Worm (Caenorhabditis elegans): Measurements from ENCODE around the gene F25E5.9.

The F25E5.9 gene

DNA sequence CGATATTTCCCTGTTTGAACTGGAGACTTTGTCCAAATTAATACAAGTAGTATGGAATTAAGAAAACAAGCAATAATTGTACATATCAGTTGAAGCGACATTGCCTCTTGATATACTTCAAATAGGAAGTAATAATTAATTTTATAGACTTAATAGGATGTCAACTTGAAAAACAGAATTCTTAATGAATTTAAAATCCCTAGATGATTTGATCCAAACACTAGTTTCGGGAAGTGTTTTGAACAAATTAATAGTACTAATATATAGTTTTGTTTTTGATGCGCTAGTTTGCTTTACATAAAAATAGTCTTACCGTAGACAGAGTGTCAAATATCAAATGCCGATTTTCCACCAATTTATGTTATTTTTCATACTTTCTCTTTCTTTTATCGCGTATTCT, 40.7 kb upstream of the F25E5.9 start, which contains the start of gene str-190:
str-190 (minus strand) TSS at position 101 of the 400 bp plus-strand sequence.
- no peak for TF ChIP-seq unc-62 (GFP tag; optimal IDR thresholded peaks at IDR 0.05)
- no peak for TF ChIP-seq xnd-1 (tag; optimal IDR thresholded peaks at IDR 0.05)
- TF ChIP-seq ztf-3 (GFP tag; optimal IDR thresholded peaks at IDR 0.05), result no peak
- no peak for TF ChIP-seq lsl-1 (GFP tag; optimal IDR thresholded peaks at IDR 0.05)
- no peak for TF ChIP-seq F49E8.2 (tag; optimal IDR thresholded peaks at IDR 0.05; ENCODE audit: insufficient read depth)
- no peak for TF ChIP-seq rpc-1 (optimal IDR thresholded peaks at IDR 0.05)
- TF ChIP-seq rpc-1 (tag; optimal IDR thresholded peaks at IDR 0.05), result no peak
- TF ChIP-seq Y95B8A.8 (GFP tag; IDR thresholded peaks at IDR 0.05), result no peak
- no peak for TF ChIP-seq hrde-1 (tag; optimal IDR thresholded peaks at IDR 0.05; ENCODE audit: borderline replicate concordance)
- no peak for TF ChIP-seq nfya-1 (tag; optimal IDR thresholded peaks at IDR 0.05; ENCODE audit: borderline replicate concordance, insufficient read depth)

DNA sequence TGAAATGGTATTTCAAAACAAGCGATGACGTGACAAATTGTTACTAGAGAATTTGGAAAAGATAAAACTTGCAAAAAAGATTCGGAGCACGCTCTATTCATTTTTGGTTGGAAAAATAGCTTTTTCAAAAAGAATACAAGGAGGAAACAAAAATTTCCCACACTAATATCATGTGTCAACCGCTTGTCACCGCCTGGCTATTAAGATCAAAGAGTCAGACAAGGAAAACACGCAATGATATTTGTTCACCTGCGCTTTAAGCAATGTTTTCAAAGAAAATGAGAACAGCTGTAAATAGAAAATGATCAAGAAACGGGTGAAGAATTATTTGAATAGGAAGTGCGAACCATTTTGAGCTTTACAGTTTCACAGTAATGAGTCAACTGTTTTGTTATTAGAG, 39.0 kb upstream of the F25E5.9 start, which contains the start of gene srh-125:
srh-125 (minus strand) TSS at position 101 of the 400 bp plus-strand sequence.
- TF ChIP-seq mes-4 (tag; optimal IDR thresholded peaks at IDR 0.05) (no peak), egl-18 (GFP tag; IDR thresholded peaks at IDR 0.05) (no peak), ceh-79 (tag; optimal IDR thresholded peaks at IDR 0.05) (no peak), F33H1.4 (GFP tag; IDR thresholded peaks at IDR 0.05) (no peak), let-526 (GFP tag; IDR thresholded peaks at IDR 0.05) (no peak), B0019.2 (GFP tag; conservative IDR thresholded peaks at IDR 0.05) (no peak), hlh-12 (tag; optimal IDR thresholded peaks at IDR 0.05) (no peak)

ce11 chrV:7472815-7473214, 35.1 kb upstream of the F25E5.9 start, which contains the start of gene str-28:
Gene str-28, minus strand, starts transcription at chrV:7472915.
- no peak for TF ChIP-seq lsl-1 (GFP tag; optimal IDR thresholded peaks at IDR 0.05)
- TF ChIP-seq bed-1 (GFP tag; IDR thresholded peaks at IDR 0.05), result no peak
- TF ChIP-seq madf-3 (GFP tag; IDR thresholded peaks at IDR 0.05), result no peak
- no peak for TF ChIP-seq Y53F4B.3 (GFP tag; IDR thresholded peaks at IDR 0.05)

ce11 chrV:7465509-7465908, 27.8 kb upstream of the F25E5.9 start, which contains the start of gene F25E5.1:
Gene F25E5.1, plus strand, starts transcription at chrV:7465884.
- TF ChIP-seq lin-54 (GFP tag; optimal IDR thresholded peaks at IDR 0.05), result no peak
- TF ChIP-seq ZK185.1 (tag; optimal IDR thresholded peaks at IDR 0.05; ENCODE audit: poor library complexity, severe bottlenecking), result peak; percentile 50
- no peak for TF ChIP-seq rpc-1 (optimal IDR thresholded peaks at IDR 0.05)
- TF ChIP-seq rpc-1 (tag; optimal IDR thresholded peaks at IDR 0.05), result no peak
- TF ChIP-seq hmg-1.2 (GFP tag; IDR thresholded peaks at IDR 0.05), result peak; percentile 69
- TF ChIP-seq ceh-91 (GFP tag; IDR thresholded peaks at IDR 0.05), result no peak
- TF ChIP-seq hrde-1 (tag; optimal IDR thresholded peaks at IDR 0.05; ENCODE audit: borderline replicate concordance), result no peak
- no peak for TF ChIP-seq egl-18 (GFP tag; IDR thresholded peaks at IDR 0.05)
- TF ChIP-seq ama-1 (optimal IDR thresholded peaks at IDR 0.05), result no peak
- TF ChIP-seq ama-1 (GFP tag; optimal IDR thresholded peaks at IDR 0.05), result no peak
- TF ChIP-seq nhr-120 (GFP tag; IDR thresholded peaks at IDR 0.05), result no peak
- TF ChIP-seq B0261.1 (tag; optimal IDR thresholded peaks at IDR 0.05), result no peak
- TF ChIP-seq ztf-18 (tag; optimal IDR thresholded peaks at IDR 0.05), result peak; percentile 49
- TF ChIP-seq unc-130 (GFP tag; optimal IDR thresholded peaks at IDR 0.05), result no peak
- no peak for TF ChIP-seq lin-35 (GFP tag; optimal IDR thresholded peaks at IDR 0.05)
- no peak for TF ChIP-seq nhr-179 (tag; optimal IDR thresholded peaks at IDR 0.05)
- TF ChIP-seq B0336.3 (GFP tag; IDR thresholded peaks at IDR 0.05), result no peak
- no peak for TF ChIP-seq Y95B8A.8 (GFP tag; IDR thresholded peaks at IDR 0.05)
- no peak for TF ChIP-seq F55B11.4 (tag; optimal IDR thresholded peaks at IDR 0.05; ENCODE audit: borderline replicate concordance, insufficient read depth)
- no peak for TF ChIP-seq Y53F4B.3 (GFP tag; IDR thresholded peaks at IDR 0.05)
- TF ChIP-seq snpc-1.3 (tag; optimal IDR thresholded peaks at IDR 0.05; ENCODE audit: insufficient read depth), result no peak
- TF ChIP-seq pbrm-1 (GFP tag; IDR thresholded peaks at IDR 0.05), result peak; percentile 68; the same call in 1 of the 2 replicates
- TF ChIP-seq Y67H2A.10 (GFP tag; conservative IDR thresholded peaks at IDR 0.05), result no peak
- TF ChIP-seq F22D6.2 (tag; optimal IDR thresholded peaks at IDR 0.05), result no peak
- no peak for TF ChIP-seq ztf-6 (GFP tag; IDR thresholded peaks at IDR 0.05)
- TF ChIP-seq lin-26 (GFP tag; IDR thresholded peaks at IDR 0.05), result no peak
- TF ChIP-seq zim-3 (tag; optimal IDR thresholded peaks at IDR 0.05), result no peak
- TF ChIP-seq madf-8 (GFP tag; conservative IDR thresholded peaks at IDR 0.05), result peak; percentile 46
- peak; percentile 67 for TF ChIP-seq efl-1 (GFP tag; optimal IDR thresholded peaks at IDR 0.05)
- TF ChIP-seq cebp-2 (GFP tag; IDR thresholded peaks at IDR 0.05), result no peak
- peak; percentile 15 for TF ChIP-seq xnd-1 (tag; optimal IDR thresholded peaks at IDR 0.05)

All from whole organism, young adult.